Worm (Caenorhabditis elegans) whole organism, L4 larva: Measurements from ENCODE around the gene wrt-6.

ENCODE experiments used
- D1046.2 ChIP-seq: fragments of 200-800 bp; sonication (Bioruptor generic); IDR thresholded peaks from 2 replicates; pipeline ENCODE4 v1.3.6; 2022; ENCODE audit warnings: missing genetic modification characterization, missing compliant biosample characterization
- F26F4.8 ChIP-seq: fragments of 200-800 bp; sonication (Bioruptor generic); conservative IDR thresholded peaks from 2 replicates; pipeline ENCODE4 v1.3.6; 2022; ENCODE audit warnings: missing genetic modification characterization, missing compliant biosample characterization
- T20F7.1 ChIP-seq: fragments of 200-800 bp; sonication (Bioruptor generic); optimal IDR thresholded peaks from 2 replicates; lab custom pipeline; 2018; ENCODE audit warnings: mild to moderate bottlenecking, missing genetic modification characterization, missing compliant biosample characterization
- T26A8.4 ChIP-seq: fragments of 200-800 bp; sonication (Bioruptor generic); IDR thresholded peaks from 2 replicates; pipeline ENCODE4 v1.3.6; 2022; ENCODE audit warnings: missing genetic modification characterization, missing compliant biosample characterization
- Y5F2A.4 ChIP-seq: fragments of 200-800 bp; sonication (Bioruptor generic); optimal IDR thresholded peaks from 2 replicates; lab custom pipeline; 2018; ENCODE audit warnings: mild to moderate bottlenecking, missing genetic modification characterization, missing compliant biosample characterization
- aha-1 ChIP-seq: fragments of 150-350 bp; peaks from one replicate; lab custom pipeline; 2014; ENCODE audit warnings: missing biosample characterization, missing genetic modification characterization
- ama-1 ChIP-seq: fragments of 150-350 bp; optimal IDR thresholded peaks from 2 replicates; lab custom pipeline; 2014; ENCODE audit warnings: inconsistent platforms, mixed read lengths
- ceh-28 ChIP-seq: fragments of 150-350 bp; optimal IDR thresholded peaks from 2 replicates; lab custom pipeline; 2014; ENCODE audit warnings: missing biosample characterization, missing genetic modification reagents, missing genetic modification characterization
- ceh-62 ChIP-seq: sonication (generic microtip); optimal IDR thresholded peaks from 2 replicates; lab custom pipeline; 2017; ENCODE audit warnings: missing biosample characterization, missing genetic modification characterization
- ces-1 ChIP-seq: fragments of 150-350 bp; sonication (generic microtip); optimal IDR thresholded peaks from 4 replicates; lab custom pipeline; 2014; ENCODE audit warnings: missing biosample characterization, missing genetic modification reagents, missing genetic modification characterization
- ctbp-1 ChIP-seq: fragments of 200-800 bp; sonication (Bioruptor generic); IDR thresholded peaks from 2 replicates; pipeline ENCODE4 v1.3.6; 2022; ENCODE audit warnings: missing genetic modification reagents, missing genetic modification characterization, missing compliant biosample characterization
- daf-19 ChIP-seq: fragments of 200-800 bp; sonication (Bioruptor generic); conservative IDR thresholded peaks from 2 replicates; pipeline ENCODE4 v1.3.6; 2022; ENCODE audit warnings: missing genetic modification characterization, missing compliant biosample characterization
- daf-8 ChIP-seq: fragments of 200-800 bp; sonication (Bioruptor generic); IDR thresholded peaks from 2 replicates; pipeline ENCODE4 v1.3.6; 2022; ENCODE audit warnings: missing genetic modification characterization, missing compliant biosample characterization
- dmd-8 ChIP-seq: fragments of 200-800 bp; sonication (Bioruptor generic); IDR thresholded peaks from 2 replicates; pipeline ENCODE4 v1.3.6; 2022; ENCODE audit warnings: missing genetic modification characterization, missing compliant biosample characterization
- egl-43 ChIP-seq: fragments of 200-800 bp; sonication (Bioruptor generic); IDR thresholded peaks from 2 replicates; pipeline ENCODE4 v1.3.6; 2022; ENCODE audit warnings: missing genetic modification reagents, missing genetic modification characterization, missing compliant biosample characterization
- fos-1 ChIP-seq: fragments of 150-350 bp; optimal IDR thresholded peaks from 2 replicates; lab custom pipeline; 2014; ENCODE audit warnings: missing biosample characterization, missing genetic modification characterization
- hif-1 ChIP-seq, 2 experiments: sonication (generic microtip); optimal IDR thresholded peaks; 2 replicates each; lab custom pipeline; 2016 to 2017; ENCODE audit warnings: missing compliant biosample characterization in 2 of 2, missing genetic modification characterization in 2 of 2, missing genetic modification reagents in 2 of 2, missing genotype in 2 of 2, mild to moderate bottlenecking in 1 of 2
- jun-1 ChIP-seq: fragments of 150-350 bp; optimal IDR thresholded peaks from 2 replicates; lab custom pipeline; 2014; ENCODE audit warnings: missing biosample characterization, missing genetic modification reagents, missing genetic modification characterization
- lim-7 ChIP-seq: fragments of 200-800 bp; sonication (Bioruptor generic); IDR thresholded peaks from 2 replicates; pipeline ENCODE4 v1.3.6; 2022; ENCODE audit warnings: missing genetic modification characterization, missing compliant biosample characterization
- lin-15B ChIP-seq: fragments of 150-350 bp; sonication (generic microtip); optimal IDR thresholded peaks from 3 replicates; lab custom pipeline; 2014; ENCODE audit warnings: missing biosample characterization, missing genetic modification characterization
- lir-3 ChIP-seq: sonication (generic microtip); optimal IDR thresholded peaks from 2 replicates; lab custom pipeline; 2016; ENCODE audit warnings: mild to moderate bottlenecking, missing genetic modification characterization, missing compliant biosample characterization
- mdt-29 ChIP-seq: fragments of 200-800 bp; sonication (Bioruptor generic); IDR thresholded peaks from 2 replicates; pipeline ENCODE4 v1.3.6; 2022; ENCODE audit warnings: missing genetic modification reagents, missing genetic modification characterization, missing compliant biosample characterization
- mep-1 ChIP-seq: fragments of 150-350 bp; sonication (generic microtip); optimal IDR thresholded peaks from 3 replicates; lab custom pipeline; 2014; ENCODE audit warnings: missing biosample characterization, missing genetic modification characterization
- mxl-3 ChIP-seq: fragments of 200-800 bp; sonication (Bioruptor generic); optimal IDR thresholded peaks from 2 replicates; lab custom pipeline; 2018; ENCODE audit warnings: mild to moderate bottlenecking, missing genetic modification characterization, missing compliant biosample characterization
- nhr-10 ChIP-seq: fragments of 150-350 bp; optimal IDR thresholded peaks from 2 replicates; lab custom pipeline; 2014; ENCODE audit warnings: missing biosample characterization, missing genetic modification characterization
- nhr-11 ChIP-seq: fragments of 150-350 bp; optimal IDR thresholded peaks from 2 replicates; lab custom pipeline; 2014; ENCODE audit warnings: missing biosample characterization, missing genetic modification characterization
- nhr-41 ChIP-seq: fragments of 200-800 bp; sonication (Bioruptor generic); IDR thresholded peaks from 2 replicates; pipeline ENCODE4 v1.3.6; 2022; ENCODE audit warnings: missing genetic modification reagents, missing genetic modification characterization, missing compliant biosample characterization
- nhr-77 ChIP-seq: fragments of 150-350 bp; optimal IDR thresholded peaks from 2 replicates; lab custom pipeline; 2014; ENCODE audit warnings: missing biosample characterization, missing genetic modification characterization
- pha-4 ChIP-seq, 2 experiments: fragments of 150-350 bp in 1 of 2; fragments of 200-800 bp in 1 of 2; sonication (Bioruptor generic) in 1 of 2; IDR thresholded peaks in 1 of 2; optimal IDR thresholded peaks in 1 of 2; 2 replicates each; pipeline versions ENCODE4 v1.3.6 to Lab custom; 2014 to 2022; ENCODE audit warnings: missing genetic modification characterization in 2 of 2, missing genetic modification reagents in 2 of 2, missing biosample characterization in 1 of 2, missing compliant biosample characterization in 1 of 2
- rbr-2 ChIP-seq: sonication (generic microtip); optimal IDR thresholded peaks from 2 replicates; lab custom pipeline; 2016; ENCODE audit warnings: missing genotype, missing genetic modification characterization, missing compliant biosample characterization
- sdz-12 ChIP-seq: fragments of 200-800 bp; sonication (Bioruptor generic); optimal IDR thresholded peaks from 2 replicates; lab custom pipeline; 2018; ENCODE audit warnings: mild to moderate bottlenecking, missing genetic modification characterization, missing compliant biosample characterization
- set-16 ChIP-seq: fragments of 200-800 bp; sonication (Bioruptor generic); IDR thresholded peaks from 2 replicates; pipeline ENCODE4 v1.3.6; 2022; ENCODE audit warnings: missing genetic modification reagents, missing genetic modification characterization, missing compliant biosample characterization
- skn-1 ChIP-seq: fragments of 150-350 bp; optimal IDR thresholded peaks from 2 replicates; lab custom pipeline; 2014; ENCODE audit warnings: missing biosample characterization, missing genetic modification characterization
- snpc-1.2 ChIP-seq: fragments of 200-800 bp; sonication (Bioruptor generic); IDR thresholded peaks from 2 replicates; pipeline ENCODE4 v1.3.6; 2022; ENCODE audit warnings: missing genetic modification reagents, missing genetic modification characterization, missing compliant biosample characterization
- spr-1 ChIP-seq: sonication (generic microtip); optimal IDR thresholded peaks from 2 replicates; lab custom pipeline; 2016; ENCODE audit warnings: mild to moderate bottlenecking, missing genetic modification characterization, missing compliant biosample characterization
- tra-1 ChIP-seq: fragments of 200-800 bp; sonication (Bioruptor generic); IDR thresholded peaks from 2 replicates; pipeline ENCODE4 v1.3.6; 2022; ENCODE audit warnings: missing genetic modification reagents, missing genetic modification characterization, missing compliant biosample characterization
- unc-62 ChIP-seq, 3 experiments: fragments of 150-350 bp in 1 of 3; sonication (generic microtip); optimal IDR thresholded peaks in 2 of 3; peaks in 1 of 3; 1 replicate in 1 of 3; 2 replicates in 2 of 3; lab custom pipeline; 2014 to 2017; ENCODE audit warnings: missing biosample characterization in 3 of 3, missing genetic modification characterization in 3 of 3, missing genetic modification reagents in 3 of 3, missing genotype in 1 of 3
- vab-7 ChIP-seq: fragments of 200-800 bp; sonication (Bioruptor generic); IDR thresholded peaks from 2 replicates; pipeline ENCODE4 v1.3.6; 2022; ENCODE audit warnings: missing genetic modification reagents, missing genetic modification characterization, missing compliant biosample characterization

Gene wrt-6

ce11 chrX:3517141-3517540, 37.1 kb downstream of the wrt-6 start:
- TF ChIP-seq spr-1 (tag; lab: Kevin White, UChicago) (no peak), nhr-41 (GFP tag; lab: Robert Waterston, UW) (no peak), ctbp-1 (GFP tag; lab: Robert Waterston, UW) (no peak), nhr-77 (tag; lab: Kevin White, UChicago) (no peak), ama-1 (lab: Kevin White, UChicago) (no peak), lim-7 (GFP tag; lab: Robert Waterston, UW) (no peak), daf-19 (GFP tag; lab: Robert Waterston, UW) (no peak), dmd-8 (GFP tag; lab: Robert Waterston, UW) (no peak), sdz-12 (GFP tag; lab: Kevin White, UChicago) (no peak), tra-1 (GFP tag; lab: Robert Waterston, UW) (no peak), ceh-28 (tag; lab: Kevin White, UChicago) (no peak), egl-43 (GFP tag; lab: Robert Waterston, UW) (no peak), D1046.2 (GFP tag; lab: Robert Waterston, UW) (no peak), mep-1 (tag; lab: Kevin White, UChicago) (no peak), rbr-2 (tag; lab: Kevin White, UChicago) (no peak), mxl-3 (no peak), lir-3 (no peak), T26A8.4 (GFP tag; lab: Robert Waterston, UW) (no peak), daf-8 (GFP tag; lab: Robert Waterston, UW) (no peak)

DNA sequence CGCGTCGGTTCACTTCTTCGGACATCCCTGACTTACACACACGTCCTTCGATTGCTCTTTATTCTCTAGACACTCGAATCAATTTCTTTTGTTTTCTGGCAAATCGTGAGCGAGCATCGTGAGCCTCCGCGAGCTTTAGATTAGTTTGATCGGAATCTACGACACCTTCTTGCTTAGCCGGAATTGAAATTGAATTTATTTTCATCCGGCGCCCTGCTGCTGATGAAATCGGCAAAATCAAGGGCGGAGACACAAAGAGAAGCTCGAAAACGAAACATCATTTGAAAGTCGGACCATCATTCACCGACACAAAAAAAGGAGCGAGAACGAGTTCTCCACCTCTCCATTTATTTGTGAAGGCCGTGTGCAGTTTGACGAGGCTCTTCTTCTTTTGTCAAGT, 38.4 kb downstream of the wrt-6 start, which contains the start of gene npr-16:
Gene npr-16 (plus strand): TSS at position 301 of the 400 bp plus-strand sequence.
- no peak for TF ChIP-seq jun-1
- TF ChIP-seq F26F4.8 (GFP tag; lab: Robert Waterston, UW): no peak
- no peak for TF ChIP-seq nhr-11 (tag; lab: Kevin White, UChicago)
- no peak for TF ChIP-seq fos-1 (tag; lab: Kevin White, UChicago)
- no peak for TF ChIP-seq ces-1 (GFP tag; lab: Kevin White, UChicago)
- no peak for TF ChIP-seq lim-7 (GFP tag; lab: Robert Waterston, UW)
- no peak for TF ChIP-seq lin-15B (tag; lab: Kevin White, UChicago)
- no peak for TF ChIP-seq skn-1
- no peak for TF ChIP-seq aha-1 (tag; lab: Kevin White, UChicago)
- no peak for TF ChIP-seq mep-1 (tag; lab: Kevin White, UChicago)

- TF ChIP-seq mdt-29 (no peak), snpc-1.2 (GFP tag; lab: Robert Waterston, UW) (no peak), aha-1 (tag; lab: Kevin White, UChicago) (peak; percentile 72), pha-4 (GFP tag; IDR thresholded peaks at IDR 0.05; lab: Robert Waterston, UW) (no peak), pha-4 (tag; optimal IDR thresholded peaks at IDR 0.05; lab: Kevin White, UChicago) (no peak), vab-7 (GFP tag; lab: Robert Waterston, UW) (no peak), ceh-62 (tag; lab: Kevin White, UChicago) (no peak), set-16 (GFP tag; lab: Robert Waterston, UW) (no peak), nhr-10 (tag; lab: Kevin White, UChicago) (no peak), hif-1 (tag; optimal IDR thresholded peaks at IDR 0.05; lab: Kevin White, UChicago) (no peak), Y5F2A.4 (GFP tag; lab: Kevin White, UChicago) (no peak), unc-62 (GFP tag; optimal IDR thresholded peaks at IDR 0.05 in 1 of 2; lab: Kevin White, UChicago) (peak in 1 of 2 experiments; percentile 91), unc-62 (tag; optimal IDR thresholded peaks at IDR 0.05; lab: Kevin White, UChicago) (no peak), T20F7.1 (GFP tag; lab: Kevin White, UChicago) (no peak)
Measured at ce11 chrX:3526712-3527111, 46.7 kb downstream of the wrt-6 start.
